Worm (Caenorhabditis elegans): ENCODE data around the gene lin-52.

- TF ChIP-seq lsy-2 (tag; optimal IDR thresholded peaks at IDR 0.05), result no peak
- TF ChIP-seq mep-1 (tag; optimal IDR thresholded peaks at IDR 0.05), result no peak
Measured at ce11 chrIII:9822942-9823341, 1.6 kb downstream of the lin-52 start, which contains the start of gene arl-5.

Data from whole organism, mixed stage, embryonic.